Worm (Caenorhabditis elegans) whole organism, L2 larva: ENCODE results near the gene fmo-2.

ENCODE experiments used
- ama-1 ChIP-seq: fragments of 150-350 bp; optimal IDR thresholded peaks from 2 replicates; lab custom pipeline; 2018; ENCODE audit warnings: inconsistent platforms
- lin-11 ChIP-seq: fragments of 150-350 bp; sonication (generic microtip); optimal IDR thresholded peaks from 2 replicates; lab custom pipeline; 2014; ENCODE audit warnings: missing biosample characterization, missing genetic modification characterization, inconsistent platforms, mixed read lengths
- lin-39 ChIP-seq: fragments of 150-350 bp; optimal IDR thresholded peaks from 2 replicates; lab custom pipeline; 2014; ENCODE audit warnings: missing biosample characterization, missing genetic modification reagents, missing genetic modification characterization
- peb-1 ChIP-seq: fragments of 150-350 bp; optimal IDR thresholded peaks from 2 replicates; lab custom pipeline; 2014; ENCODE audit warnings: missing biosample characterization, missing genetic modification characterization
- skn-1 ChIP-seq: sonication (generic microtip); optimal IDR thresholded peaks from 2 replicates; lab custom pipeline; 2017; ENCODE audit warnings: missing biosample characterization, missing genetic modification characterization

ce11 chrIV:10666523-10666922 is 15.8 kb upstream of the fmo-2 start, which contains the start of gene epi-1:
- TF ChIP-seq ama-1 = no peak
- TF ChIP-seq skn-1 (tag; lab: Kevin White, UChicago) = no peak
- TF ChIP-seq lin-11 (tag; lab: Kevin White, UChicago) = no peak
- no peak for TF ChIP-seq lin-39
- no peak for TF ChIP-seq peb-1 (tag; lab: Kevin White, UChicago)
